Worm (Caenorhabditis elegans) whole organism, L3 larva: ENCODE results near the gene M03D4.4.

ENCODE experiments used
- R02D3.7 ChIP-seq: fragments of 150-350 bp; optimal IDR thresholded peaks from 2 replicates; lab custom pipeline; 2014; ENCODE audit warnings: missing biosample characterization, missing genetic modification characterization
- nhr-28 ChIP-seq: fragments of 150-350 bp; optimal IDR thresholded peaks from 2 replicates; lab custom pipeline; 2014; ENCODE audit warnings: missing biosample characterization, missing genetic modification characterization
- tbx-2 ChIP-seq: sonication (generic microtip); optimal IDR thresholded peaks from 2 replicates; lab custom pipeline; 2016; ENCODE audit warnings: mild to moderate bottlenecking, missing genetic modification characterization, missing compliant biosample characterization

ce11 chrIV:6094315-6094606 lies 32.8 kb downstream of the M03D4.4 start:
- TF ChIP-seq tbx-2 (tag; lab: Kevin White, UChicago) (no peak), R02D3.7 (tag; lab: Kevin White, UChicago) (no peak), nhr-28 (tag; lab: Kevin White, UChicago) (no peak)
